Worm (Caenorhabditis elegans) whole organism, midembryonic: ENCODE results near the gene F26F2.4.

ENCODE experiments used
- T22C8.4 ChIP-seq: fragments of 200-800 bp; sonication (Bioruptor generic); IDR thresholded peaks from 2 replicates; pipeline ENCODE4 v1.3.6; 2022; ENCODE audit warnings: missing genetic modification characterization, missing compliant biosample characterization
- ref-1 ChIP-seq: fragments of 200-800 bp; sonication (Bioruptor generic); conservative IDR thresholded peaks from 2 replicates; pipeline ENCODE4 v1.3.6; 2022; ENCODE audit warnings: missing genetic modification reagents, missing genetic modification characterization, missing compliant biosample characterization
- ztf-23 ChIP-seq: fragments of 200-800 bp; sonication (Bioruptor generic); IDR thresholded peaks from 2 replicates; pipeline ENCODE4 v1.3.6; 2022; ENCODE audit warnings: missing genetic modification reagents, missing genetic modification characterization, missing compliant biosample characterization

ce11 chrV:20551096-20551495 is 18.0 kb upstream of the F26F2.4 start, which contains the start of gene Y38H6C.20:
- TF ChIP-seq T22C8.4 (no peak), ref-1 (GFP tag; lab: Robert Waterston, UW) (no peak), ztf-23 (GFP tag; lab: Robert Waterston, UW) (no peak)
